Worm (Caenorhabditis elegans) whole organism, young adult: ENCODE measurements around the gene C16C10.9.

Source experiments
- B0336.3 ChIP-seq: fragments of 200-800 bp; sonication (Bioruptor generic); IDR thresholded peaks from 2 replicates; pipeline ENCODE4 v1.3.6; 2022; ENCODE audit warnings: missing genetic modification characterization, missing compliant biosample characterization
- F57C9.4 ChIP-seq: sonication (generic microtip); optimal IDR thresholded peaks from 2 replicates; lab custom pipeline; 2017; ENCODE audit warnings: mild to moderate bottlenecking, missing genetic modification characterization, missing compliant biosample characterization
- K12H6.12 ChIP-seq: fragments of 200-800 bp; sonication (Bioruptor generic); optimal IDR thresholded peaks from 2 replicates; lab custom pipeline; 2018; ENCODE audit warnings: mild to moderate bottlenecking, missing genetic modification characterization, missing compliant biosample characterization
- ccch-3 ChIP-seq: fragments of 200-800 bp; sonication (Bioruptor generic); optimal IDR thresholded peaks from 2 replicates; lab custom pipeline; 2018; ENCODE audit warnings: mild to moderate bottlenecking, missing genetic modification characterization, missing compliant biosample characterization
- ekl-4 ChIP-seq: fragments of 200-800 bp; sonication (Bioruptor generic); IDR thresholded peaks from 2 replicates; pipeline ENCODE4 v1.3.6; 2022; ENCODE audit warnings: missing genetic modification reagents, missing genetic modification characterization, missing compliant biosample characterization
- pbrm-1 ChIP-seq: fragments of 200-800 bp; sonication (Bioruptor generic); IDR thresholded peaks from 2 replicates; pipeline ENCODE4 v1.3.6; 2022; ENCODE audit warnings: missing genetic modification reagents, missing genetic modification characterization, missing compliant biosample characterization
- rcor-1 ChIP-seq: fragments of 200-800 bp; sonication (Bioruptor generic); IDR thresholded peaks from 2 replicates; pipeline ENCODE4 v1.3.6; 2022; ENCODE audit warnings: missing genetic modification reagents, missing genetic modification characterization, missing compliant biosample characterization
- repo-1 ChIP-seq: sonication (generic microtip); optimal IDR thresholded peaks from 2 replicates; lab custom pipeline; 2017; ENCODE audit warnings: mild to moderate bottlenecking, missing genetic modification characterization, missing compliant biosample characterization
- snpc-4 ChIP-seq, 5 experiments: fragments of 150-350 bp in 1 of 5; sonication (generic microtip) in 4 of 5; optimal IDR thresholded peaks; 2 replicates each; lab custom pipeline; 2014 to 2018; ENCODE audit warnings: missing genetic modification characterization in 5 of 5, missing biosample characterization in 3 of 5, antibody characterized with exemption in 2 of 5, mild to moderate bottlenecking in 2 of 5, missing compliant biosample characterization in 2 of 5, missing genotype in 2 of 5, moderate library complexity in 2 of 5, missing genetic modification reagents in 1 of 5
- tbp1 ChIP-seq: fragments of 200-800 bp; sonication (Bioruptor generic); optimal IDR thresholded peaks from 2 replicates; lab custom pipeline; 2018; ENCODE audit warnings: mild to moderate bottlenecking, missing genetic modification characterization, missing compliant biosample characterization
- unc-130 ChIP-seq: sonication (generic microtip); optimal IDR thresholded peaks from 2 replicates; lab custom pipeline; 2016; ENCODE audit warnings: missing genetic modification reagents, missing genetic modification characterization, missing compliant biosample characterization
- unc-62 ChIP-seq: fragments of 150-350 bp; optimal IDR thresholded peaks from 2 replicates; lab custom pipeline; 2014; ENCODE audit warnings: missing biosample characterization, missing genetic modification reagents, missing genetic modification characterization
- ztf-22 ChIP-seq: fragments of 200-800 bp; sonication (Bioruptor generic); optimal IDR thresholded peaks from 2 replicates; lab custom pipeline; 2018; ENCODE audit warnings: mild to moderate bottlenecking, missing genetic modification characterization, moderate library complexity, missing compliant biosample characterization

DNA sequence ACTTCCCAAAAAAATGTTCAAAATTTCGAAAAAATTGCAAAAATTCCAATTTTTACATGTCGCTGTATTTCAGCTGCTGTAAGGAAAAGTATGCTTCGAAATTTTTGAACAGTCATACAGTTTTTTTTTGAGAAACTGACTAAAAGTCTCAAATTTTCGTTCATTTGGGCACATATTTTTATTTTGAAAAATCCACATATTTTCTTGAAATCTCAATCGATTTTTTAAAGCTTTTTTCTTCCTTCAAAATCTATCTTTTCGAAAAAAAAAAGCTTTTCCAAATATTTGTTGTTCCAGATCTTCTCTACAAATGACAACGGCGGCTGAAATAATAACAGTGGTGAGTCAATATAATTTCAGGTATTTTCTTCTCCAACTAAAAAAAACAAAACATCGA, 39.8 kb upstream of the C16C10.9 start, which contains the start of gene asd-1:
- no peak for TF ChIP-seq ztf-22 (GFP tag; lab: Kevin White, UChicago)
- TF ChIP-seq unc-130 (GFP tag; lab: Kevin White, UChicago): no peak
- TF ChIP-seq snpc-4 (GFP tag; optimal IDR thresholded peaks at IDR 0.05; lab: Kevin White, UChicago): no peak
- TF ChIP-seq snpc-4 (tag; optimal IDR thresholded peaks at IDR 0.05; lab: Kevin White, UChicago): no peak
- TF ChIP-seq tbp1 (GFP tag; lab: Kevin White, UChicago): no peak
- TF ChIP-seq B0336.3 (GFP tag; lab: Robert Waterston, UW): no peak
- TF ChIP-seq pbrm-1: no peak
- TF ChIP-seq F57C9.4: no peak
- no peak for TF ChIP-seq unc-62 (GFP tag; lab: Kevin White, UChicago)
- TF ChIP-seq K12H6.12: no peak
- no peak for TF ChIP-seq rcor-1 (GFP tag; lab: Robert Waterston, UW)
- no peak for TF ChIP-seq ccch-3
- TF ChIP-seq repo-1: no peak
- TF ChIP-seq ekl-4: no peak
